In genomic region chr3R:26866577-26867456, dm6 we compare ENCODE assay signal across 1 fruit fly cellular context.
TF ChIP-seq lines count a peak whose summit lies in the region.

Gene ball (minus strand): TSS chr3R:26866807.
Gene His2Av (plus strand): TSS chr3R:26866929.

TF ChIP-seq in whole organism, embryonic, 481 proteins besides CTCF, POLR2A, EP300 and RAD21 (continued from another document and continues in another):
- TF ChIP-seq HLH54F (GFP tag; optimal IDR thresholded peaks at IDR 0.05; lab: Kevin White, UChicago) (peak; percentile 89), fd64A (GFP tag; optimal IDR thresholded peaks at IDR 0.05; lab: Kevin White, UChicago) (no peak), CG7987 (GFP tag; optimal IDR thresholded peaks at IDR 0.05; lab: Kevin White, UChicago) (peak; percentile 43), CG16779 (GFP tag; IDR thresholded peaks at IDR 0.05; lab: Robert Waterston, UW) (no peak), CG11085 (GFP tag; IDR thresholded peaks at IDR 0.05; lab: Robert Waterston, UW) (peak; percentile 67), cg (GFP tag; optimal IDR thresholded peaks at IDR 0.05; lab: Kevin White, UChicago) (no peak), cwo (GFP tag; optimal IDR thresholded peaks at IDR 0.05; lab: Kevin White, UChicago) (peak; percentile 71), kay (GFP tag; optimal IDR thresholded peaks at IDR 0.05; lab: Kevin White, UChicago) (peak; percentile 49), CG3407 (GFP tag; optimal IDR thresholded peaks at IDR 0.05; lab: Kevin White, UChicago) (peak; percentile 52), sc (optimal IDR thresholded peaks at IDR 0.05; lab: Kevin White, UChicago) (no peak), sc (GFP tag; optimal IDR thresholded peaks at IDR 0.05; lab: Kevin White, UChicago) (peak; percentile 22), ERR (GFP tag; optimal IDR thresholded peaks at IDR 0.05; lab: Kevin White, UChicago) (peak; percentile 81), croc (GFP tag; conservative IDR thresholded peaks at IDR 0.05; lab: Robert Waterston, UW) (peak; percentile 49; the same call in 2 of the 3 replicates), CkIIα-i1 (GFP tag; IDR thresholded peaks at IDR 0.05; lab: Robert Waterston, UW) (no peak), CG31224 (GFP tag; IDR thresholded peaks at IDR 0.05; lab: Robert Waterston, UW) (peak; percentile 49; the same call in 1 of the 2 replicates), ewg (GFP tag; optimal IDR thresholded peaks at IDR 0.05; lab: Kevin White, UChicago) (peak; percentile 86), CG3726 (GFP tag; IDR thresholded peaks at IDR 0.05; lab: Robert Waterston, UW) (peak; percentile 63; the same call in 1 of the 3 replicates), phol (tag; optimal IDR thresholded peaks at IDR 0.05; lab: Kevin White, UChicago) (peak; percentile 76), CG9932 (GFP tag; IDR thresholded peaks at IDR 0.05; lab: Robert Waterston, UW) (peak; percentile 90), CG14860 (GFP tag; IDR thresholded peaks at IDR 0.05; lab: Robert Waterston, UW; ENCODE audit: partially characterized antibody) (peak; percentile 83), tna (GFP tag; IDR thresholded peaks at IDR 0.05; lab: Robert Waterston, UW; ENCODE audit: partially characterized antibody) (peak; percentile 59), CG13296 (GFP tag; optimal IDR thresholded peaks at IDR 0.05; lab: Kevin White, UChicago) (peak; percentile 65), danr (GFP tag; IDR thresholded peaks at IDR 0.05; lab: Robert Waterston, UW) (no peak), Antp (GFP tag; optimal IDR thresholded peaks at IDR 0.05; lab: Kevin White, UChicago) (peak; percentile 92), slp2 (GFP tag; optimal IDR thresholded peaks at IDR 0.05; lab: Kevin White, UChicago) (peak; percentile 71), CG12942 (GFP tag; optimal IDR thresholded peaks at IDR 0.05; lab: Kevin White, UChicago) (peak; percentile 87), BtbVII (GFP tag; optimal IDR thresholded peaks at IDR 0.05; lab: Kevin White, UChicago) (peak; percentile 40), dimm (GFP tag; IDR thresholded peaks at IDR 0.05; lab: Robert Waterston, UW) (0 out of 2 replicates have a peak, but pooled peaks have one; percentile 45), Max (GFP tag; optimal IDR thresholded peaks at IDR 0.05; lab: Kevin White, UChicago) (peak; percentile 69), B-H1 (GFP tag; IDR thresholded peaks at IDR 0.05; lab: Robert Waterston, UW) (peak; percentile 66; the same call in 2 of the 3 replicates), Sox100B (GFP tag; optimal IDR thresholded peaks at IDR 0.05; lab: Kevin White, UChicago) (peak; percentile 37), trh (GFP tag; optimal IDR thresholded peaks at IDR 0.05; lab: Kevin White, UChicago) (peak; percentile 64), CG6272 (GFP tag; IDR thresholded peaks at IDR 0.05; lab: Robert Waterston, UW) (peak; percentile 77), pan (optimal IDR thresholded peaks at IDR 0.05; lab: Kevin White, UChicago) (no peak), pan (GFP tag; optimal IDR thresholded peaks at IDR 0.05 in 1 of 2, IDR thresholded peaks at IDR 0.05 in 1 of 2) (peak in 1 of 2 experiments; percentile 86), CG3163 (GFP tag; optimal IDR thresholded peaks at IDR 0.05; lab: Kevin White, UChicago) (peak; percentile 76), Bteb2 (GFP tag; optimal IDR thresholded peaks at IDR 0.05; lab: Kevin White, UChicago) (peak; percentile 82), vvl (GFP tag; IDR thresholded peaks at IDR 0.05; lab: Robert Waterston, UW) (peak; percentile 93), CG15479 (GFP tag; optimal IDR thresholded peaks at IDR 0.05; lab: Kevin White, UChicago) (no peak), Taf1 (GFP tag; IDR thresholded peaks at IDR 0.05; lab: Robert Waterston, UW) (peak; percentile 71), ranshi (GFP tag; IDR thresholded peaks at IDR 0.05; lab: Robert Waterston, UW) (peak; percentile 74), CG2199 (GFP tag; IDR thresholded peaks at IDR 0.05; lab: Robert Waterston, UW) (0 out of 3 replicates have a peak, but pooled peaks have one; percentile 29), Chrac-16 (GFP tag; optimal IDR thresholded peaks at IDR 0.05; lab: Kevin White, UChicago) (peak; percentile 90), gce (GFP tag; IDR thresholded peaks at IDR 0.05; lab: Robert Waterston, UW) (peak; percentile 67), dati (GFP tag; IDR thresholded peaks at IDR 0.05; lab: Robert Waterston, UW) (0 out of 2 replicates have a peak, but pooled peaks have one; percentile 59), fu2 (GFP tag; optimal IDR thresholded peaks at IDR 0.05; lab: Kevin White, UChicago) (peak; percentile 78), TFAM (GFP tag; optimal IDR thresholded peaks at IDR 0.05; lab: Kevin White, UChicago) (no peak), Asciz (GFP tag; optimal IDR thresholded peaks at IDR 0.05; lab: Kevin White, UChicago) (peak; percentile 28), al (GFP tag; IDR thresholded peaks at IDR 0.05; lab: Robert Waterston, UW) (peak; percentile 74), Hmr (GFP tag; optimal IDR thresholded peaks at IDR 0.05; lab: Kevin White, UChicago) (peak; percentile 91), Usf (GFP tag; optimal IDR thresholded peaks at IDR 0.05; lab: Kevin White, UChicago) (peak; percentile 54), CG12071 (GFP tag; optimal IDR thresholded peaks at IDR 0.05; lab: Kevin White, UChicago) (peak; percentile 48), B-H2 (GFP tag; optimal IDR thresholded peaks at IDR 0.05; lab: Kevin White, UChicago) (peak; percentile 86), CG6654 (GFP tag; optimal IDR thresholded peaks at IDR 0.05; lab: Kevin White, UChicago) (peak; percentile 38), CG7271 (tag; optimal IDR thresholded peaks at IDR 0.05; lab: Kevin White, UChicago) (peak; percentile 53), hb (GFP tag; IDR thresholded peaks at IDR 0.05; lab: Robert Waterston, UW; ENCODE audit: partially characterized antibody) (peak; percentile 89), Mrtf (GFP tag; IDR thresholded peaks at IDR 0.05; lab: Robert Waterston, UW) (peak; percentile 73; the same call in 1 of the 3 replicates), CG30431 (GFP tag; optimal IDR thresholded peaks at IDR 0.05; lab: Kevin White, UChicago) (peak; percentile 56), twi (tag; optimal IDR thresholded peaks at IDR 0.05; lab: Kevin White, UChicago) (peak; percentile 37), CG12659 (GFP tag; optimal IDR thresholded peaks at IDR 0.05; lab: Kevin White, UChicago) (peak; percentile 89), CG10462 (GFP tag; optimal IDR thresholded peaks at IDR 0.05; lab: Kevin White, UChicago) (peak; percentile 74), gfzf (GFP tag; optimal IDR thresholded peaks at IDR 0.05; lab: Kevin White, UChicago) (peak; percentile 48), CG9437 (GFP tag; optimal IDR thresholded peaks at IDR 0.05; lab: Kevin White, UChicago) (peak; percentile 6), Dek (tag; optimal IDR thresholded peaks at IDR 0.05; lab: Kevin White, UChicago) (peak; percentile 70), inv (GFP tag; IDR thresholded peaks at IDR 0.05; lab: Robert Waterston, UW; ENCODE audit: partially characterized antibody) (peak; percentile 86), slbo (GFP tag; IDR thresholded peaks at IDR 0.05; lab: Robert Waterston, UW) (peak; percentile 91), Sin3A (optimal IDR thresholded peaks at IDR 0.05; lab: Kevin White, UChicago) (peak; percentile 81), jigr1 (GFP tag; IDR thresholded peaks at IDR 0.05; lab: Robert Waterston, UW) (no peak), ind (GFP tag; optimal IDR thresholded peaks at IDR 0.05; lab: Kevin White, UChicago) (peak; percentile 85), ase (GFP tag; IDR thresholded peaks at IDR 0.05; lab: Robert Waterston, UW) (peak; percentile 82), Blimp-1 (GFP tag; optimal IDR thresholded peaks at IDR 0.05; lab: Kevin White, UChicago) (peak; percentile 76), D (optimal IDR thresholded peaks at IDR 0.05; lab: Kevin White, UChicago) (peak; percentile 24), D (GFP tag; optimal IDR thresholded peaks at IDR 0.05; lab: Kevin White, UChicago) (peak; percentile 51), sisA (GFP tag; IDR thresholded peaks at IDR 0.05; lab: Robert Waterston, UW) (peak; percentile 81), HLH3B (GFP tag; IDR thresholded peaks at IDR 0.05; lab: Robert Waterston, UW) (peak; percentile 69), CG12744 (GFP tag; optimal IDR thresholded peaks at IDR 0.05; lab: Kevin White, UChicago) (peak; percentile 82), Abd-B (GFP tag; optimal IDR thresholded peaks at IDR 0.05; lab: Kevin White, UChicago) (peak; percentile 66), Side (GFP tag; optimal IDR thresholded peaks at IDR 0.05; lab: Kevin White, UChicago) (peak; percentile 91), CG11504 (tag; optimal IDR thresholded peaks at IDR 0.05; lab: Kevin White, UChicago) (peak; percentile 75), CG17829 (tag; optimal IDR thresholded peaks at IDR 0.05; lab: Kevin White, UChicago) (peak; percentile 81), chinmo (GFP tag; IDR thresholded peaks at IDR 0.05; lab: Robert Waterston, UW; ENCODE audit: partially characterized antibody) (peak; percentile 95), ro (GFP tag; IDR thresholded peaks at IDR 0.05; lab: Robert Waterston, UW) (peak; percentile 72), Spps (tag; optimal IDR thresholded peaks at IDR 0.05; lab: Kevin White, UChicago) (peak; percentile 65), Elba2 (GFP tag; optimal IDR thresholded peaks at IDR 0.05; lab: Kevin White, UChicago) (peak; percentile 82), Oli (tag; optimal IDR thresholded peaks at IDR 0.05; lab: Kevin White, UChicago) (peak; percentile 63), CG15601 (tag; optimal IDR thresholded peaks at IDR 0.05; lab: Kevin White, UChicago) (peak; percentile 69), trem (tag; optimal IDR thresholded peaks at IDR 0.05; lab: Kevin White, UChicago) (peak; percentile 89), BEAF-32 (GFP tag; optimal IDR thresholded peaks at IDR 0.05; lab: Kevin White, UChicago) (peak; percentile 97), HHEX (GFP tag; optimal IDR thresholded peaks at IDR 0.05; lab: Kevin White, UChicago) (peak; percentile 64), Nf-YC (tag; optimal IDR thresholded peaks at IDR 0.05; lab: Kevin White, UChicago) (peak; percentile 66), CG7357 (GFP tag; IDR thresholded peaks at IDR 0.05; lab: Robert Waterston, UW) (0 out of 3 replicates have a peak, but pooled peaks have one; percentile 27), gem (tag; optimal IDR thresholded peaks at IDR 0.05; lab: Kevin White, UChicago) (peak; percentile 85), CG8765 (GFP tag; IDR thresholded peaks at IDR 0.05; lab: Robert Waterston, UW) (peak; percentile 78), ato (GFP tag; IDR thresholded peaks at IDR 0.05; lab: Robert Waterston, UW; ENCODE audit: partially characterized antibody) (peak; percentile 85), Vsx1 (GFP tag; optimal IDR thresholded peaks at IDR 0.05; lab: Kevin White, UChicago) (peak; percentile 55), Ets65A (GFP tag; lab: Kevin White, UChicago) (peak; percentile 98), CG13287 (GFP tag; IDR thresholded peaks at IDR 0.05; lab: Robert Waterston, UW; ENCODE audit: partially characterized antibody) (peak; percentile 91), CG14014 (GFP tag; IDR thresholded peaks at IDR 0.05; lab: Robert Waterston, UW) (peak; percentile 77; the same call in 1 of the 2 replicates), D19B (GFP tag; optimal IDR thresholded peaks at IDR 0.05; lab: Kevin White, UChicago) (peak; percentile 44), CG15011 (GFP tag; optimal IDR thresholded peaks at IDR 0.05; lab: Kevin White, UChicago) (peak; percentile 37), org-1 (GFP tag; optimal IDR thresholded peaks at IDR 0.05; lab: Kevin White, UChicago) (peak; percentile 52), CG9609 (GFP tag; optimal IDR thresholded peaks at IDR 0.05; lab: Kevin White, UChicago) (peak; percentile 89), CG17385 (GFP tag; optimal IDR thresholded peaks at IDR 0.05; lab: Kevin White, UChicago) (peak; percentile 58), CG1792 (GFP tag; optimal IDR thresholded peaks at IDR 0.05; lab: Kevin White, UChicago) (peak; percentile 77), H15 (GFP tag; IDR thresholded peaks at IDR 0.05; lab: Robert Waterston, UW) (peak; percentile 83), yki (optimal IDR thresholded peaks at IDR 0.05; lab: Kevin White, UChicago) (no peak), CG43689 (GFP tag; IDR thresholded peaks at IDR 0.05; lab: Robert Waterston, UW) (peak; percentile 78), crp (GFP tag; optimal IDR thresholded peaks at IDR 0.05; lab: Kevin White, UChicago) (peak in 1 of 2 experiments; percentile 61), fd3F (GFP tag; optimal IDR thresholded peaks at IDR 0.05; lab: Kevin White, UChicago) (peak; percentile 65), NFAT (GFP tag; IDR thresholded peaks at IDR 0.05; lab: Robert Waterston, UW) (peak; percentile 86), bowl (GFP tag; IDR thresholded peaks at IDR 0.05; lab: Robert Waterston, UW) (peak; percentile 42; the same call in 1 of the 2 replicates), pzg (GFP tag; optimal IDR thresholded peaks at IDR 0.05; lab: Kevin White, UChicago) (peak; percentile 94), lilli (GFP tag; optimal IDR thresholded peaks at IDR 0.05; lab: Kevin White, UChicago) (peak; percentile 95), CG6683 (GFP tag; optimal IDR thresholded peaks at IDR 0.05; lab: Kevin White, UChicago) (peak; percentile 61), CG8290 (GFP tag; optimal IDR thresholded peaks at IDR 0.05; lab: Kevin White, UChicago) (peak; percentile 82), CG8290 (tag; optimal IDR thresholded peaks at IDR 0.05; lab: Kevin White, UChicago) (peak; percentile 67 to 68), tgo (GFP tag; IDR thresholded peaks at IDR 0.05; lab: Robert Waterston, UW) (peak; percentile 84), dysf (GFP tag; IDR thresholded peaks at IDR 0.05; lab: Robert Waterston, UW) (peak; percentile 79), CG3995 (GFP tag; optimal IDR thresholded peaks at IDR 0.05; lab: Kevin White, UChicago) (peak; percentile 68), CG7556 (GFP tag; optimal IDR thresholded peaks at IDR 0.05; lab: Kevin White, UChicago) (peak; percentile 65), CG34422 (GFP tag; IDR thresholded peaks at IDR 0.05; lab: Robert Waterston, UW) (peak; percentile 83), ems (GFP tag; optimal IDR thresholded peaks at IDR 0.05; lab: Kevin White, UChicago) (peak; percentile 88), CG2712 (tag; optimal IDR thresholded peaks at IDR 0.05; lab: Kevin White, UChicago) (peak; percentile 83), Atf-2 (GFP tag; optimal IDR thresholded peaks at IDR 0.05; lab: Kevin White, UChicago) (peak; percentile 75), bab2 (GFP tag; optimal IDR thresholded peaks at IDR 0.05; lab: Kevin White, UChicago) (peak; percentile 91), Doc3 (GFP tag; IDR thresholded peaks at IDR 0.05; lab: Robert Waterston, UW; ENCODE audit: partially characterized antibody) (peak; percentile 86), tup (GFP tag; optimal IDR thresholded peaks at IDR 0.05; lab: Kevin White, UChicago) (peak; percentile 74), CG9727 (GFP tag; optimal IDR thresholded peaks at IDR 0.05; lab: Kevin White, UChicago) (peak; percentile 87)
